Worm (Caenorhabditis elegans): ENCODE measurements around the gene C50H11.13.

ce11 chrV:3046364-3046763 is 25.1 kb downstream of the C50H11.13 start:
- TF ChIP-seq lin-13 (tag; optimal IDR thresholded peaks at IDR 0.05) = no peak
- TF ChIP-seq flh-1 (GFP tag; optimal IDR thresholded peaks at IDR 0.05) = no peak
- TF ChIP-seq nhr-2 (tag; optimal IDR thresholded peaks at IDR 0.05) = no peak
- no peak for TF ChIP-seq nhr-12 (tag; optimal IDR thresholded peaks at IDR 0.05)
- TF ChIP-seq unc-62 (GFP tag; optimal IDR thresholded peaks at IDR 0.05) = no peak
- no peak for TF ChIP-seq snpc-4 (tag; optimal IDR thresholded peaks at IDR 0.05)
- no peak for TF ChIP-seq elt-1 (tag; optimal IDR thresholded peaks at IDR 0.05; ENCODE audit: borderline replicate concordance, insufficient read depth)
- no peak for TF ChIP-seq nhr-237 (tag; optimal IDR thresholded peaks at IDR 0.05)
- no peak for TF ChIP-seq ztf-11 (tag; optimal IDR thresholded peaks at IDR 0.05)
- TF ChIP-seq pha-4 (tag; optimal IDR thresholded peaks at IDR 0.05) = no peak
- TF ChIP-seq ces-1 (GFP tag; optimal IDR thresholded peaks at IDR 0.05) = no peak
- TF ChIP-seq mep-1 (tag; optimal IDR thresholded peaks at IDR 0.05) = no peak

Measured in whole organism, mixed stage, embryonic.